In the genomic region with DNA sequence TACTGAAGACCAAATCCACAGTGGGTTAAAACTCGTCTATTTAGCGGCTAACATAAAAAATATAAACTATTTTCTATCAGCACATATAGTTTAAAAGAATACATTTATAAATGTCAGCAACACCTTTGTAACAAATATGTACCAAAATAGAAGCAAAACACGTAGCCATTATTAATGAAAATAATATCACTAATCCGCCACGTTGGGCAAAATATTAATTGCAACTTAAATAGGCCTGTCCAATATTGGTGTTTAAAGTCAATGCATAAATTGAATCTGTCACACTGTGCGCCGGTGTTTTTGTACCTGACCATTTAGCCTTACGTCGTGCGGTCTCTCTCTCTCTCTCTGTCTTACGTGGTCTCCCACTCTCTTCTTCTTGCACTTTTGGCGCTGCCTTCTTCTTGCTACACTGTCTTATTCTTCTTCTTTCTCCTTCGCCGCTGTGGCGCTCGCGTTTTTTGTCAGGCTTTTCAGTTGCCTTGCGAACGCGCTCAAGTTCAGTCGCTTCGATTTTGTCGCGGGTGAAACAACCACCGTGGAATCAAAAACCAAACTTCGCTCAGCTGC, we compare ENCODE assay signal across 2 fruit fly cellular contexts.
TF ChIP-seq lines count a peak whose summit lies in the region.

No protein-coding gene starts in this region.

TF ChIP-seq in whole organism, embryonic, 481 proteins besides CTCF, POLR2A, EP300 and RAD21 (continued from another document and continues in another):
- TF ChIP-seq NFAT (GFP tag; IDR thresholded peaks at IDR 0.05; lab: Robert Waterston, UW) (peak; percentile 94), vfl (GFP tag; optimal IDR thresholded peaks at IDR 0.05; lab: Kevin White, UChicago) (peak; percentile 97), ranshi (GFP tag; IDR thresholded peaks at IDR 0.05; lab: Robert Waterston, UW) (peak; percentile 97), unc-4 (GFP tag; IDR thresholded peaks at IDR 0.05; lab: Robert Waterston, UW; ENCODE audit: partially characterized antibody) (0 out of 2 replicates have a peak, but pooled peaks have one; percentile 30), exex (tag; optimal IDR thresholded peaks at IDR 0.05; lab: Kevin White, UChicago) (peak; percentile 60), CG10959 (GFP tag; IDR thresholded peaks at IDR 0.05; lab: Robert Waterston, UW) (peak; percentile 94), Chrac-16 (GFP tag; optimal IDR thresholded peaks at IDR 0.05; lab: Kevin White, UChicago) (peak; percentile 99), CG34224 (GFP tag; IDR thresholded peaks at IDR 0.05; lab: Robert Waterston, UW; ENCODE audit: partially characterized antibody) (peak; percentile 55; the same call in 2 of the 3 replicates), pzg (GFP tag; optimal IDR thresholded peaks at IDR 0.05; lab: Kevin White, UChicago) (peak; percentile 26), maf-S (GFP tag; optimal IDR thresholded peaks at IDR 0.05; lab: Kevin White, UChicago) (peak; percentile 97), CG8924 (tag; optimal IDR thresholded peaks at IDR 0.05; lab: Kevin White, UChicago) (peak; percentile 99), chm (GFP tag; IDR thresholded peaks at IDR 0.05; lab: Robert Waterston, UW) (peak; percentile 91), Bdp1 (GFP tag; optimal IDR thresholded peaks at IDR 0.05; lab: Kevin White, UChicago) (peak; percentile 91), jigr1 (GFP tag; IDR thresholded peaks at IDR 0.05; lab: Robert Waterston, UW) (peak; percentile 98), Dref (GFP tag; IDR thresholded peaks at IDR 0.05; lab: Robert Waterston, UW) (peak; percentile 39), slou (GFP tag; optimal IDR thresholded peaks at IDR 0.05; lab: Kevin White, UChicago) (peak; percentile 80), CG18764 (GFP tag; optimal IDR thresholded peaks at IDR 0.05; lab: Kevin White, UChicago) (peak; percentile 91), dpn (GFP tag; optimal IDR thresholded peaks at IDR 0.05; lab: Kevin White, UChicago) (peak; percentile 93 to 99), ac (GFP tag; optimal IDR thresholded peaks at IDR 0.05; lab: Kevin White, UChicago) (peak; percentile 79), lab (GFP tag; optimal IDR thresholded peaks at IDR 0.05; lab: Kevin White, UChicago) (peak; percentile 98), CG14965 (GFP tag; optimal IDR thresholded peaks at IDR 0.05; lab: Kevin White, UChicago; ENCODE audit: borderline replicate concordance) (peak; percentile 81), CG11085 (GFP tag; IDR thresholded peaks at IDR 0.05; lab: Robert Waterston, UW) (peak; percentile 94), CG17802 (tag; optimal IDR thresholded peaks at IDR 0.05; lab: Kevin White, UChicago) (peak; percentile 78), Dek (tag; optimal IDR thresholded peaks at IDR 0.05; lab: Kevin White, UChicago) (peak; percentile 96), CG1792 (GFP tag; optimal IDR thresholded peaks at IDR 0.05; lab: Kevin White, UChicago) (peak; percentile 93), CG12659 (GFP tag; optimal IDR thresholded peaks at IDR 0.05; lab: Kevin White, UChicago) (peak; percentile 99), ato (GFP tag; IDR thresholded peaks at IDR 0.05; lab: Robert Waterston, UW; ENCODE audit: partially characterized antibody) (no peak; the same call in none of the 2 replicates), CG12155 (GFP tag; optimal IDR thresholded peaks at IDR 0.05; lab: Kevin White, UChicago) (peak; percentile 97), CG18011 (GFP tag; optimal IDR thresholded peaks at IDR 0.05; lab: Kevin White, UChicago) (peak; percentile 90), Awh (GFP tag; IDR thresholded peaks at IDR 0.05; lab: Robert Waterston, UW) (peak; percentile 97), trh (GFP tag; optimal IDR thresholded peaks at IDR 0.05; lab: Kevin White, UChicago) (peak; percentile 89), Lhr (GFP tag; optimal IDR thresholded peaks at IDR 0.05; lab: Kevin White, UChicago) (peak; percentile 96), Sry-β (GFP tag; optimal IDR thresholded peaks at IDR 0.05; lab: Kevin White, UChicago) (peak; percentile 71), peb (GFP tag; IDR thresholded peaks at IDR 0.05; lab: Robert Waterston, UW) (peak; percentile 97), CG10979 (tag; optimal IDR thresholded peaks at IDR 0.05; lab: Kevin White, UChicago) (peak; percentile 98), Pdp1 (GFP tag; optimal IDR thresholded peaks at IDR 0.05; lab: Kevin White, UChicago) (peak; percentile 93 to 99), lmd (GFP tag; IDR thresholded peaks at IDR 0.05; lab: Robert Waterston, UW) (peak; percentile 99), E2f2 (GFP tag; IDR thresholded peaks at IDR 0.05; lab: Robert Waterston, UW) (peak; percentile 83), jumu (GFP tag; optimal IDR thresholded peaks at IDR 0.05; lab: Kevin White, UChicago) (peak; percentile 98), CG30020 (tag; optimal IDR thresholded peaks at IDR 0.05; lab: Kevin White, UChicago) (peak; percentile 90), CG1832 (GFP tag; optimal IDR thresholded peaks at IDR 0.05; lab: Kevin White, UChicago) (no peak), CG16863 (GFP tag; optimal IDR thresholded peaks at IDR 0.05; lab: Kevin White, UChicago) (peak; percentile 98), amos (GFP tag; IDR thresholded peaks at IDR 0.05; lab: Robert Waterston, UW; ENCODE audit: partially characterized antibody) (peak; percentile 28; the same call in 1 of the 2 replicates), Dad (GFP tag; optimal IDR thresholded peaks at IDR 0.05; lab: Kevin White, UChicago) (peak; percentile 94), gcm (GFP tag; optimal IDR thresholded peaks at IDR 0.05; lab: Kevin White, UChicago) (peak; percentile 97), onecut (GFP tag; IDR thresholded peaks at IDR 0.05; lab: Robert Waterston, UW) (peak; percentile 91), nerfin-2 (GFP tag; IDR thresholded peaks at IDR 0.05; lab: Robert Waterston, UW; ENCODE audit: partially characterized antibody) (peak; percentile 63), CG8388 (GFP tag; optimal IDR thresholded peaks at IDR 0.05; lab: Kevin White, UChicago) (peak; percentile 97), gem (tag; optimal IDR thresholded peaks at IDR 0.05; lab: Kevin White, UChicago) (peak; percentile 99), C15 (GFP tag; IDR thresholded peaks at IDR 0.05; lab: Robert Waterston, UW) (peak; percentile 94), crc (GFP tag; optimal IDR thresholded peaks at IDR 0.05; lab: Kevin White, UChicago) (peak; percentile 76), CG10209 (GFP tag; optimal IDR thresholded peaks at IDR 0.05; lab: Kevin White, UChicago) (peak; percentile 99), CG3995 (GFP tag; optimal IDR thresholded peaks at IDR 0.05; lab: Kevin White, UChicago) (peak; percentile 82), MBD-R2 (GFP tag; IDR thresholded peaks at IDR 0.05; lab: Robert Waterston, UW) (peak; percentile 90), CG11093 (GFP tag; IDR thresholded peaks at IDR 0.05; lab: Robert Waterston, UW) (peak; percentile 96), CG2678 (tag; optimal IDR thresholded peaks at IDR 0.05; lab: Kevin White, UChicago) (peak; percentile 95), Adf1 (GFP tag; IDR thresholded peaks at IDR 0.05; lab: Robert Waterston, UW) (peak; percentile 82), CG7786 (GFP tag; optimal IDR thresholded peaks at IDR 0.05; lab: Kevin White, UChicago) (peak; percentile 98), Gsc (GFP tag; IDR thresholded peaks at IDR 0.05; lab: Robert Waterston, UW) (peak; percentile 96), CG11696 (GFP tag; IDR thresholded peaks at IDR 0.05; lab: Robert Waterston, UW) (peak; percentile 85)

TF ChIP-seq in whole organism, prepupa, 60 proteins besides CTCF, POLR2A, EP300 and RAD21 (continued from another document):
- TF ChIP-seq Eip93F (GFP tag; optimal IDR thresholded peaks at IDR 0.05; lab: Kevin White, UChicago): peak; percentile 90
- TF ChIP-seq Lpt (GFP tag; optimal IDR thresholded peaks at IDR 0.05; lab: Kevin White, UChicago): peak; percentile 87
- TF ChIP-seq CG4318 (GFP tag; optimal IDR thresholded peaks at IDR 0.05; lab: Kevin White, UChicago): peak; percentile 95
- TF ChIP-seq CG6792 (GFP tag; optimal IDR thresholded peaks at IDR 0.05; lab: Kevin White, UChicago): peak; percentile 98
- TF ChIP-seq CG1621 (tag; optimal IDR thresholded peaks at IDR 0.05; lab: Kevin White, UChicago): peak; percentile 98
- TF ChIP-seq fd85E (GFP tag; optimal IDR thresholded peaks at IDR 0.05; lab: Kevin White, UChicago): peak; percentile 95
- peak; percentile 96 for TF ChIP-seq dac (GFP tag; optimal IDR thresholded peaks at IDR 0.05; lab: Kevin White, UChicago)
- peak; percentile 96 for TF ChIP-seq CG6276 (GFP tag; optimal IDR thresholded peaks at IDR 0.05; lab: Kevin White, UChicago)
- TF ChIP-seq Hr38 (GFP tag; optimal IDR thresholded peaks at IDR 0.05; lab: Kevin White, UChicago): peak; percentile 39
- peak; percentile 99 for TF ChIP-seq acj6 (GFP tag; optimal IDR thresholded peaks at IDR 0.05; lab: Kevin White, UChicago)
- TF ChIP-seq lz (GFP tag; optimal IDR thresholded peaks at IDR 0.05; lab: Kevin White, UChicago): peak; percentile 99
- peak; percentile 94 for TF ChIP-seq spab (GFP tag; optimal IDR thresholded peaks at IDR 0.05; lab: Kevin White, UChicago)
- TF ChIP-seq Ets96B (tag; optimal IDR thresholded peaks at IDR 0.05; lab: Kevin White, UChicago): peak; percentile 95
